Worm (Caenorhabditis elegans) whole organism, late embryonic: ENCODE data around the gene pmp-4.

Experiments
- ama-1 ChIP-seq: fragments of 150-350 bp; optimal IDR thresholded peaks from 2 replicates; lab custom pipeline; 2014
- pha-4 ChIP-seq: fragments of 150-350 bp; optimal IDR thresholded peaks from 2 replicates; lab custom pipeline; 2018; ENCODE audit warnings: missing biosample characterization, missing genetic modification reagents, missing genetic modification characterization
- pqm-1 ChIP-seq: sonication (generic microtip); optimal IDR thresholded peaks from 2 replicates; lab custom pipeline; 2016; ENCODE audit warnings: missing genetic modification characterization, missing compliant biosample characterization

DNA sequence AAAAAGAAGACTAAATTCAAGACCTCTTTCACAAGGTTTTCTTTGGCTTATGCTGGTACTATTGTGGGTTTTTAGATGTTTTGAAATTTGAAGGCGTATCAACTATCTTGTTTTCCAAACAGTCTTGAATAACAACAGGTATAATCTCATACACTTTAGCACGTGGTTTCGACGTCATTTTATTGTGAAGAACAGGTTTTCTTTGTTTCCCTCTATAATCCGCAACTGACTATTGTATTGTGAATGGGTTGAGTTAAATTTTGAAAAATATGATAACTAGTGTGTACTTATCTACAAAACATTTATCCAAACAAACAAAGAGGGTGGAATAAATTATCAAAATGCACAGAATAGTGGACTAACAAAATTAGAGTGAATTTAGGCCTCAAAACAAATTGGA lies 35.8 kb upstream of the pmp-4 start:
- TF ChIP-seq ama-1 (lab: Kevin White, UChicago) (no peak), pqm-1 (no peak), pha-4 (tag; lab: Kevin White, UChicago) (no peak)
